Fruit fly (Drosophila melanogaster) whole organism, embryonic: Measurements from ENCODE around the gene CG13716.

Experiments used
- Atf3 ChIP-seq: fragments of 200-800 bp; sonication (Bioruptor generic); optimal IDR thresholded peaks from 3 replicates; lab custom pipeline; 2016; ENCODE audit warnings: missing biosample characterization, missing genetic modification characterization
- Bteb2 ChIP-seq: fragments of 200-800 bp; sonication (Bioruptor generic); optimal IDR thresholded peaks from 2 replicates; lab custom pipeline; 2016; ENCODE audit warnings: missing biosample characterization, missing genetic modification characterization
- CG10321 ChIP-seq: fragments of 200-800 bp; sonication (Bioruptor generic); IDR thresholded peaks from 2 replicates; pipeline ENCODE4 v1.3.6; 2022; ENCODE audit warnings: missing biosample characterization, missing genetic modification characterization
- CG10431 ChIP-seq: fragments of 200-800 bp; sonication (Bioruptor generic); optimal IDR thresholded peaks from 3 replicates; lab custom pipeline; 2018; ENCODE audit warnings: missing biosample characterization, mild to moderate bottlenecking, missing genetic modification characterization
- CG11093 ChIP-seq: fragments of 200-800 bp; sonication (Bioruptor generic); IDR thresholded peaks from 3 replicates; pipeline ENCODE4 v1.3.6; 2022; ENCODE audit warnings: missing biosample characterization, missing genetic modification characterization
- CG13775 ChIP-seq: fragments of 200-800 bp; sonication (Bioruptor generic); optimal IDR thresholded peaks from 3 replicates; lab custom pipeline; 2017; ENCODE audit warnings: missing biosample characterization, mild to moderate bottlenecking, missing genetic modification characterization
- CG13894 ChIP-seq: fragments of 200-800 bp; sonication (Bioruptor generic); optimal IDR thresholded peaks from 3 replicates; lab custom pipeline; 2018; ENCODE audit warnings: missing biosample characterization, mild to moderate bottlenecking, missing genetic modification characterization, moderate library complexity
- CG14965 ChIP-seq: fragments of 200-800 bp; sonication (Bioruptor generic); optimal IDR thresholded peaks from 2 replicates; lab custom pipeline; 2016; ENCODE audit warnings: missing biosample characterization, missing genetic modification characterization, borderline replicate concordance
- CG15011 ChIP-seq: fragments of 200-800 bp; sonication (Bioruptor generic); optimal IDR thresholded peaks from 3 replicates; lab custom pipeline; 2018; ENCODE audit warnings: missing biosample characterization, mild to moderate bottlenecking, missing genetic modification characterization
- CG17829 ChIP-seq: fragments of 200-800 bp; optimal IDR thresholded peaks from 2 replicates; lab custom pipeline; 2019; ENCODE audit warnings: missing biosample characterization, mild to moderate bottlenecking, missing genetic modification characterization, moderate library complexity
- CG18599 ChIP-seq: fragments of 200-800 bp; sonication (Bioruptor generic); optimal IDR thresholded peaks from 3 replicates; lab custom pipeline; 2017; ENCODE audit warnings: missing biosample characterization, missing genetic modification characterization, mild to moderate bottlenecking, moderate library complexity, missing genetic modification reagents
- CG2875 ChIP-seq: fragments of 200-800 bp; sonication (Bioruptor generic); optimal IDR thresholded peaks from 2 replicates; lab custom pipeline; 2017; ENCODE audit warnings: missing biosample characterization, mild to moderate bottlenecking, missing genetic modification characterization, missing genetic modification reagents
- CG30020 ChIP-seq: fragments of 200-800 bp; optimal IDR thresholded peaks from 2 replicates; lab custom pipeline; 2019; ENCODE audit warnings: missing biosample characterization, mild to moderate bottlenecking, missing genetic modification characterization, moderate library complexity
- CG30403 ChIP-seq: fragments of 200-800 bp; sonication (Bioruptor generic); optimal IDR thresholded peaks from 3 replicates; lab custom pipeline; 2016; ENCODE audit warnings: missing biosample characterization, missing genetic modification characterization
- CG32767 ChIP-seq: fragments of 200-800 bp; sonication (Bioruptor generic); IDR thresholded peaks from 2 replicates; pipeline ENCODE4 v1.3.6; 2022; ENCODE audit warnings: missing biosample characterization, missing genetic modification characterization
- CG33557 ChIP-seq: fragments of 200-800 bp; sonication (Bioruptor generic); optimal IDR thresholded peaks from 2 replicates; lab custom pipeline; 2019; ENCODE audit warnings: missing biosample characterization, mild to moderate bottlenecking, missing genetic modification characterization, moderate library complexity
- CG42726 ChIP-seq: fragments of 200-800 bp; sonication (Bioruptor generic); IDR thresholded peaks from 2 replicates; pipeline ENCODE4 v1.3.6; 2022; ENCODE audit warnings: missing biosample characterization, missing genetic modification characterization; ENCODE audit not compliant: partially characterized antibody
- CG4328 ChIP-seq: fragments of 200-800 bp; sonication (Bioruptor generic); optimal IDR thresholded peaks from 3 replicates; lab custom pipeline; 2017; ENCODE audit warnings: missing biosample characterization, missing genetic modification reagents, missing genetic modification characterization
- CG4707 ChIP-seq: fragments of 200-800 bp; sonication (Bioruptor generic); optimal IDR thresholded peaks from 2 replicates; lab custom pipeline; 2018; ENCODE audit warnings: missing biosample characterization, mild to moderate bottlenecking, missing genetic modification characterization, moderate library complexity
- CG7963 ChIP-seq: fragments of 200-800 bp; sonication (Bioruptor generic); IDR thresholded peaks from 3 replicates; pipeline ENCODE4 v1.3.6; 2022; ENCODE audit warnings: missing biosample characterization, missing genetic modification characterization; ENCODE audit not compliant: partially characterized antibody
- CG9609 ChIP-seq: fragments of 200-800 bp; sonication (Bioruptor generic); optimal IDR thresholded peaks from 3 replicates; lab custom pipeline; 2016; ENCODE audit warnings: missing biosample characterization, missing genetic modification characterization
- CHES-1-like ChIP-seq: fragments of 200-800 bp; sonication (Bioruptor generic); optimal IDR thresholded peaks from 2 replicates; lab custom pipeline; 2016; ENCODE audit warnings: missing biosample characterization, missing genetic modification characterization
- Dbx ChIP-seq: fragments of 200-800 bp; sonication (Bioruptor generic); IDR thresholded peaks from 3 replicates; pipeline ENCODE4 v1.3.6; 2022; ENCODE audit warnings: missing biosample characterization, missing genetic modification characterization
- Dll ChIP-seq: fragments of 200-800 bp; sonication (Bioruptor generic); IDR thresholded peaks from 4 replicates; pipeline ENCODE4 v1.3.6; 2022; ENCODE audit warnings: missing biosample characterization, missing genetic modification characterization; ENCODE audit not compliant: partially characterized antibody
- Dp ChIP-seq: fragments of 200-800 bp; sonication (Bioruptor generic); optimal IDR thresholded peaks from 2 replicates; lab custom pipeline; 2018; ENCODE audit warnings: missing biosample characterization, mild to moderate bottlenecking, missing genetic modification characterization, moderate library complexity
- Ets97D ChIP-seq: fragments of 200-800 bp; sonication (Bioruptor generic); optimal IDR thresholded peaks from 3 replicates; lab custom pipeline; 2016; ENCODE audit warnings: missing biosample characterization, missing genetic modification characterization
- GATAe ChIP-seq: fragments of 200-800 bp; sonication (Bioruptor generic); conservative IDR thresholded peaks from 2 replicates; pipeline ENCODE4 v1.3.6; 2022; ENCODE audit warnings: missing biosample characterization, missing genetic modification characterization
- HLH54F ChIP-seq: fragments of 200-800 bp; sonication (Bioruptor generic); optimal IDR thresholded peaks from 3 replicates; lab custom pipeline; 2016; ENCODE audit warnings: missing biosample characterization, missing genetic modification characterization
- Hr51 ChIP-seq, 2 experiments: fragments of 200-800 bp; sonication (Bioruptor generic); optimal IDR thresholded peaks; 2 replicates in 1 of 2; 3 replicates in 1 of 2; lab custom pipeline; 2016 to 2018; ENCODE audit warnings: missing biosample characterization in 2 of 2, missing genetic modification characterization in 2 of 2, mild to moderate bottlenecking in 1 of 2, moderate library complexity in 1 of 2
- Mrtf ChIP-seq: fragments of 200-800 bp; sonication (Bioruptor generic); IDR thresholded peaks from 3 replicates; pipeline ENCODE4 v1.3.6; 2022; ENCODE audit warnings: missing biosample characterization, missing genetic modification characterization
- Myb ChIP-seq: fragments of 200-800 bp; sonication (Bioruptor generic); optimal IDR thresholded peaks from 2 replicates; lab custom pipeline; 2016; ENCODE audit warnings: missing biosample characterization, missing genetic modification characterization
- NC2β ChIP-seq: fragments of 200-800 bp; sonication (Bioruptor generic); optimal IDR thresholded peaks from 2 replicates; lab custom pipeline; 2016; ENCODE audit warnings: missing biosample characterization, missing genetic modification characterization
- Oaz ChIP-seq: fragments of 200-800 bp; sonication (Bioruptor generic); IDR thresholded peaks from 2 replicates; pipeline ENCODE4 v1.3.6; 2022; ENCODE audit warnings: missing biosample characterization, missing genetic modification characterization
- Trl ChIP-seq, 3 experiments: fragments of >200 bp in 2 of 3; fragments of 200-800 bp in 1 of 3; sonication (Bioruptor generic) in 1 of 3; optimal IDR thresholded peaks; 2 replicates in 1 of 3; 3 replicates in 2 of 3; lab custom pipeline; 2016 to 2017; ENCODE audit warnings: missing biosample characterization in 1 of 3, missing genetic modification characterization in 1 of 3
- ac ChIP-seq: fragments of 200-800 bp; sonication (Bioruptor generic); optimal IDR thresholded peaks from 3 replicates; lab custom pipeline; 2017; ENCODE audit warnings: missing biosample characterization, mild to moderate bottlenecking, missing genetic modification characterization
- ara ChIP-seq: fragments of 200-800 bp; sonication (Bioruptor generic); IDR thresholded peaks from 2 replicates; pipeline ENCODE4 v1.3.6; 2022; ENCODE audit warnings: missing biosample characterization, missing genetic modification characterization
- btn ChIP-seq: fragments of 200-800 bp; sonication (Bioruptor generic); optimal IDR thresholded peaks from 2 replicates; lab custom pipeline; 2016; ENCODE audit warnings: missing biosample characterization, missing genetic modification characterization
- cas ChIP-seq: fragments of 200-800 bp; sonication (Bioruptor generic); IDR thresholded peaks from 2 replicates; pipeline ENCODE4 v1.3.6; 2022; ENCODE audit warnings: missing biosample characterization, missing genetic modification characterization
- corto ChIP-seq: fragments of 200-800 bp; sonication (Bioruptor generic); optimal IDR thresholded peaks from 2 replicates; lab custom pipeline; 2016; ENCODE audit warnings: missing biosample characterization, mild to moderate bottlenecking, missing genetic modification characterization, moderate library complexity
- dysf ChIP-seq: fragments of 200-800 bp; sonication (Bioruptor generic); IDR thresholded peaks from 3 replicates; pipeline ENCODE4 v1.3.6; 2022; ENCODE audit warnings: missing biosample characterization, missing genetic modification characterization
- grau ChIP-seq: fragments of 200-800 bp; optimal IDR thresholded peaks from 3 replicates; lab custom pipeline; 2019; ENCODE audit warnings: missing biosample characterization, mild to moderate bottlenecking, missing genetic modification characterization, moderate library complexity
- nerfin-1 ChIP-seq: fragments of 200-800 bp; sonication (Bioruptor generic); optimal IDR thresholded peaks from 3 replicates; lab custom pipeline; 2019; ENCODE audit warnings: missing biosample characterization, mild to moderate bottlenecking, missing genetic modification characterization, moderate library complexity
- pita ChIP-seq: fragments of 200-800 bp; sonication (Bioruptor generic); optimal IDR thresholded peaks from 2 replicates; lab custom pipeline; 2017; ENCODE audit warnings: missing biosample characterization, mild to moderate bottlenecking, missing genetic modification characterization
- pzg ChIP-seq: fragments of 200-800 bp; sonication (Bioruptor generic); optimal IDR thresholded peaks from 3 replicates; lab custom pipeline; 2018; ENCODE audit warnings: missing biosample characterization, mild to moderate bottlenecking, missing genetic modification characterization, moderate library complexity
- seq ChIP-seq: fragments of 200-800 bp; sonication (Bioruptor generic); IDR thresholded peaks from 2 replicates; pipeline ENCODE4 v1.3.6; 2022; ENCODE audit warnings: missing biosample characterization, missing genetic modification characterization
- sna ChIP-seq: fragments of 200-800 bp; sonication (Bioruptor generic); IDR thresholded peaks from 2 replicates; pipeline ENCODE4 v1.3.6; 2022; ENCODE audit warnings: missing biosample characterization, missing genetic modification characterization; ENCODE audit not compliant: partially characterized antibody
- twi ChIP-seq: fragments of 200-800 bp; optimal IDR thresholded peaks from 2 replicates; lab custom pipeline; 2019; ENCODE audit warnings: missing biosample characterization, mild to moderate bottlenecking, missing genetic modification characterization, moderate library complexity

The CG13716 gene

DNA sequence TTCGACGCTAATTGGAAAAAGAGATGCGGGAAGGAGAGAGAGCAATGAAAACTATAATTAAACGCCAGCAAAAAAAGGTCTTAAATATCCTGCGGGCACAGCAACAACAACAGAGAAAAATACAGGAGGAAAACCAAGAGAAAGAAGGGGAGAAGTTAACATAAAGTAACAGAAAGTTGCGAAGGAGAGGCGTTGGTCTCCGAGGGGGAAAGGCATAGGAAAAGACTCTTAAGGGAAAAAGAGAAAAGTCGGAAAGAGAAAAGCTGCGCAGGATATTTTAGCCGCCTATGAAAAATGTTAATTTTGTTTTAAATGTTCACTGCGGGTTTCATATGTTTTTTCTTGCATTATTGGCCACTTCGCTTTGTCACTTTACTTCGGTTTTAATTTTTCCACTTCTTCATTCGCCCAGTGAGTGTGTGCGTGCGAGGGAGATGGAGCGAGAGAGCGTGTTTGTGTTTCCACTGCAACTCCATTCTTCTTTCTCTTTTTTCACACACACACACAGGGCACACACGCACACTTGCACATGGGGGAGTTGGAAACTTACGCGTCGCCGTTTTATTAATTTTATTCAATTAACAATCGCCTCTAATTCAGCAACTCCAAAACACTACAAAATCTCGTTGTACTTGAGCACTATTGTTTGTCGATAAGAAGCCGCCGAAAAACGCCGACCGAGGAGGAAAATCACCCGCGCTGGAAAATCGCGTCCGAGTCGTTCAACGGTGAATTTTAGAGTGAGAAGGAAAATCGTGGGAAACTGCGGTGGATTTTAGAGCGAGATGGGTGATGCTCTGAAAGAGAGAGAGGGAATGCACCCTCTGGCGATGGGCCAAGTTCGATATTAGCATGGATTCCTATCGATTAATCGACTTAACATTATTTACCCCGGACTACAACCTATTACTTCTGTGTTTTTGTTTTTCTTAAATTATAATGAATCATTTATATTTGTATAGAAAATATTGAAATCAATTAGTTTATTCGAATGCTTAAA, 8.9 kb downstream of the CG13716 start, which contains the start of gene Src64B (continued):
- TF ChIP-seq Bteb2 (no peak), CG2875 (GFP tag; lab: Kevin White, UChicago) (peak; percentile 12), CHES-1-like (GFP tag; lab: Kevin White, UChicago) (peak; percentile 2), Myb (GFP tag; lab: Kevin White, UChicago) (peak; percentile 20), HLH54F (no peak), grau (tag; lab: Kevin White, UChicago) (peak; percentile 38), pzg (GFP tag; lab: Kevin White, UChicago) (peak; percentile 66), CG42726 (GFP tag; lab: Robert Waterston, UW) (peak; percentile 80), CG17829 (tag; lab: Kevin White, UChicago) (peak; percentile 12), NC2β (GFP tag; lab: Kevin White, UChicago) (peak; percentile 9), ara (GFP tag; lab: Robert Waterston, UW) (no peak), pita (peak; percentile 41), btn (GFP tag; lab: Kevin White, UChicago) (no peak), Atf3 (GFP tag; lab: Kevin White, UChicago) (no peak), CG11093 (GFP tag; lab: Robert Waterston, UW) (no peak), CG9609 (GFP tag; lab: Kevin White, UChicago) (no peak), CG32767 (GFP tag; lab: Robert Waterston, UW) (peak; percentile 56), Trl (optimal IDR thresholded peaks at IDR 0.05; lab: Kevin White, UChicago) (peak; percentile 47 to 74), Trl (GFP tag; optimal IDR thresholded peaks at IDR 0.05; lab: Kevin White, UChicago) (no peak), Dll (peak; percentile 62; the same call in 3 of the 4 replicates), CG13775 (GFP tag; lab: Kevin White, UChicago) (no peak), ac (GFP tag; lab: Kevin White, UChicago) (peak; percentile 9), Dp (GFP tag; lab: Kevin White, UChicago) (no peak), CG13894 (tag; lab: Kevin White, UChicago) (peak; percentile 39), cas (GFP tag; lab: Robert Waterston, UW) (no peak), Dbx (GFP tag; lab: Robert Waterston, UW) (no peak), seq (peak; percentile 42; the same call in 1 of the 2 replicates), corto (GFP tag; lab: Kevin White, UChicago) (no peak), CG4707 (peak; percentile 36), CG30403 (GFP tag; lab: Kevin White, UChicago) (no peak), Hr51 (GFP tag; optimal IDR thresholded peaks at IDR 0.05; lab: Kevin White, UChicago) (no peak), sna (GFP tag; lab: Robert Waterston, UW) (peak; percentile 40; the same call in 1 of the 2 replicates), CG18599 (GFP tag; lab: Kevin White, UChicago) (peak; percentile 28), Ets97D (peak; percentile 35), CG15011 (GFP tag; lab: Kevin White, UChicago) (no peak), CG33557 (GFP tag; lab: Kevin White, UChicago) (peak; percentile 18), CG10321 (GFP tag; lab: Robert Waterston, UW) (peak; percentile 86), CG10431 (GFP tag; lab: Kevin White, UChicago) (peak; percentile 59), CG30020 (tag; lab: Kevin White, UChicago) (no peak), GATAe (GFP tag; lab: Robert Waterston, UW) (no peak), nerfin-1 (tag; lab: Kevin White, UChicago) (peak; percentile 77), dysf (GFP tag; lab: Robert Waterston, UW) (no peak), CG14965 (GFP tag; lab: Kevin White, UChicago) (no peak), Oaz (GFP tag; lab: Robert Waterston, UW) (no peak), CG4328 (GFP tag; lab: Kevin White, UChicago) (peak; percentile 31), twi (no peak), Mrtf (GFP tag; lab: Robert Waterston, UW) (no peak), CG7963 (GFP tag; lab: Robert Waterston, UW) (peak; percentile 54; the same call in 1 of the 3 replicates)
